Fruit fly (Drosophila melanogaster) whole organism, prepupa: ENCODE measurements around the gene CG7246.

Experiments used
- CG11902 ChIP-seq: fragments of 200-800 bp; sonication (Bioruptor generic); optimal IDR thresholded peaks from 3 replicates; lab custom pipeline; 2016; ENCODE audit warnings: missing biosample characterization, missing genetic modification characterization
- Ets21C ChIP-seq: fragments of 200-800 bp; sonication (Bioruptor generic); optimal IDR thresholded peaks from 3 replicates; lab custom pipeline; 2016; ENCODE audit warnings: missing biosample characterization, missing genetic modification characterization

- peak; percentile 42 for TF ChIP-seq Ets21C
- peak; percentile 53 for TF ChIP-seq CG11902 (GFP tag; lab: Kevin White, UChicago)
Measured at dm6 chrX:9075641-9076324, 5.1 kb downstream of the CG7246 start.
